Fruit fly (Drosophila melanogaster) whole organism, wandering third instar larva: Measurements from ENCODE around the gene CG16953.

Source experiments
- Abd-B ChIP-seq: fragments of >200 bp; optimal IDR thresholded peaks from 2 replicates; lab custom pipeline; 2017; ENCODE audit warnings: missing biosample characterization, missing genetic modification characterization
- CG32264 ChIP-seq: fragments of 200-800 bp; sonication (Bioruptor generic); optimal IDR thresholded peaks from 2 replicates; lab custom pipeline; 2016; ENCODE audit warnings: missing biosample characterization, missing genetic modification characterization
- CG9705 ChIP-seq: fragments of 200-800 bp; sonication (Bioruptor generic); optimal IDR thresholded peaks from 2 replicates; lab custom pipeline; 2018; ENCODE audit warnings: missing biosample characterization, mild to moderate bottlenecking, missing genetic modification characterization
- CrebA ChIP-seq: fragments of 200-800 bp; sonication (Bioruptor generic); optimal IDR thresholded peaks from 2 replicates; lab custom pipeline; 2016; ENCODE audit warnings: missing biosample characterization, mild to moderate bottlenecking, missing genetic modification characterization, borderline replicate concordance
- Dfd ChIP-seq: fragments of >200 bp; optimal IDR thresholded peaks from 2 replicates; lab custom pipeline; 2017; ENCODE audit warnings: missing biosample characterization, missing genetic modification characterization
- Dif ChIP-seq: fragments of 200-275, 200-300 bp; sonication (Bioruptor generic); optimal IDR thresholded peaks from 2 replicates; lab custom pipeline; 2018; ENCODE audit warnings: missing biosample characterization, missing genetic modification characterization; ENCODE audit not compliant: partially characterized antibody
- GATAd ChIP-seq: sonication (Bioruptor generic); optimal IDR thresholded peaks from 2 replicates; lab custom pipeline; 2016; ENCODE audit warnings: missing biosample characterization, missing genetic modification characterization
- HLH106 ChIP-seq: fragments of 200-800 bp; optimal IDR thresholded peaks from 3 replicates; lab custom pipeline; 2019; ENCODE audit warnings: missing biosample characterization, mild to moderate bottlenecking, missing genetic modification characterization, moderate library complexity
- Hr78 ChIP-seq: fragments of >200 bp; optimal IDR thresholded peaks from 2 replicates; lab custom pipeline; 2017; ENCODE audit warnings: missing biosample characterization, missing genetic modification characterization
- Hr83 ChIP-seq: fragments of 200-300 bp; sonication (Bioruptor generic); optimal IDR thresholded peaks from 2 replicates; lab custom pipeline; 2016; ENCODE audit warnings: missing biosample characterization, mild to moderate bottlenecking, missing genetic modification characterization, moderate library complexity; ENCODE audit not compliant: poor library complexity, severe bottlenecking
- Jra ChIP-seq: sonication (Bioruptor generic); optimal IDR thresholded peaks from 2 replicates; lab custom pipeline; 2016; ENCODE audit warnings: missing biosample characterization, missing genetic modification characterization
- Mio ChIP-seq: sonication (Bioruptor generic); optimal IDR thresholded peaks from 2 replicates; lab custom pipeline; 2016; ENCODE audit warnings: missing biosample characterization, missing genetic modification characterization
- Myc ChIP-seq: fragments of >200 bp; optimal IDR thresholded peaks from 2 replicates; lab custom pipeline; 2017
- Rel ChIP-seq, 2 experiments: fragments of 200-800 bp; sonication (Bioruptor generic) in 1 of 2; optimal IDR thresholded peaks; 2 replicates in 1 of 2; 3 replicates in 1 of 2; lab custom pipeline; 2016 to 2019; ENCODE audit warnings: mild to moderate bottlenecking in 2 of 2, missing biosample characterization in 2 of 2, missing genetic modification characterization in 2 of 2, moderate library complexity in 1 of 2
- Sp1 ChIP-seq: fragments of 200-800 bp; sonication (Bioruptor generic); optimal IDR thresholded peaks from 3 replicates; lab custom pipeline; 2019; ENCODE audit warnings: missing biosample characterization, mild to moderate bottlenecking, missing genetic modification characterization, moderate library complexity
- Vsx2 ChIP-seq: fragments of 200-300, 225-300 bp; sonication (Bioruptor generic); optimal IDR thresholded peaks from 2 replicates; lab custom pipeline; 2018; ENCODE audit warnings: missing biosample characterization, missing genetic modification characterization; ENCODE audit not compliant: partially characterized antibody
- br ChIP-seq: fragments of 200-800 bp; sonication (Bioruptor generic); optimal IDR thresholded peaks from 2 replicates; lab custom pipeline; 2016; ENCODE audit warnings: missing biosample characterization, missing genetic modification characterization
- dl ChIP-seq, 2 experiments: fragments of 175-275, 200-275 bp in 1 of 2; fragments of 200-275 bp in 1 of 2; sonication (Bioruptor generic); optimal IDR thresholded peaks; lab custom pipeline; 2018; ENCODE audit warnings: mild to moderate bottlenecking in 2 of 2, missing biosample characterization in 2 of 2, missing genetic modification characterization in 2 of 2, moderate library complexity in 2 of 2; ENCODE audit not compliant: partially characterized antibody in 2 of 2, insufficient read depth in 1 of 2
- dmrt93B ChIP-seq: fragments of 200-800 bp; sonication (Bioruptor generic); optimal IDR thresholded peaks from 2 replicates; lab custom pipeline; 2018; ENCODE audit warnings: missing biosample characterization, mild to moderate bottlenecking, missing genetic modification characterization
- dsf ChIP-seq: sonication (Bioruptor generic); optimal IDR thresholded peaks from 2 replicates; lab custom pipeline; 2016; ENCODE audit warnings: missing biosample characterization, missing genetic modification characterization, borderline replicate concordance
- ey ChIP-seq: fragments of 200-800 bp; sonication (Bioruptor generic); optimal IDR thresholded peaks from 2 replicates; lab custom pipeline; 2016; ENCODE audit warnings: missing biosample characterization, missing genetic modification characterization
- foxo ChIP-seq, 2 experiments: fragments of 200-800 bp; sonication (Bioruptor generic); optimal IDR thresholded peaks; 2 replicates in 1 of 2; 3 replicates in 1 of 2; lab custom pipeline; 2016 to 2017; ENCODE audit warnings: missing biosample characterization in 2 of 2, missing genetic modification characterization in 2 of 2
- fru ChIP-seq: fragments of 200-800 bp; sonication (Bioruptor generic); optimal IDR thresholded peaks from 3 replicates; lab custom pipeline; 2016; ENCODE audit warnings: missing biosample characterization, mild to moderate bottlenecking, missing genetic modification characterization
- h ChIP-seq: fragments of 200-800 bp; sonication (Bioruptor generic); optimal IDR thresholded peaks from 3 replicates; lab custom pipeline; 2016; ENCODE audit warnings: missing biosample characterization, mild to moderate bottlenecking, missing genetic modification characterization
- jim ChIP-seq: fragments of 175-275, 200-325 bp; sonication (Bioruptor generic); optimal IDR thresholded peaks from 2 replicates; lab custom pipeline; 2016; ENCODE audit warnings: missing biosample characterization, mild to moderate bottlenecking, missing genetic modification characterization
- lola ChIP-seq: fragments of >200 bp; optimal IDR thresholded peaks from 2 replicates; lab custom pipeline; 2017; ENCODE audit warnings: missing biosample characterization, missing genetic modification characterization
- pan ChIP-seq: fragments of >200 bp; optimal IDR thresholded peaks from 2 replicates; lab custom pipeline; 2017
- psq ChIP-seq: fragments of 200-800 bp; sonication (Bioruptor generic); optimal IDR thresholded peaks from 3 replicates; lab custom pipeline; 2017; ENCODE audit warnings: missing biosample characterization, mild to moderate bottlenecking, missing genetic modification characterization, moderate library complexity
- sage ChIP-seq: fragments of 200-800 bp; sonication (Bioruptor generic); optimal IDR thresholded peaks from 2 replicates; lab custom pipeline; 2016; ENCODE audit warnings: missing biosample characterization, mild to moderate bottlenecking, missing genetic modification characterization
- tai ChIP-seq: sonication (Bioruptor generic); optimal IDR thresholded peaks from 2 replicates; lab custom pipeline; 2016; ENCODE audit warnings: missing biosample characterization, missing genetic modification characterization
- usp ChIP-seq: fragments of >200 bp; optimal IDR thresholded peaks from 2 replicates; lab custom pipeline; 2017; ENCODE audit warnings: missing biosample characterization, missing genetic modification characterization
- woc ChIP-seq: sonication (Bioruptor generic); optimal IDR thresholded peaks from 2 replicates; lab custom pipeline; 2016; ENCODE audit warnings: missing biosample characterization, mild to moderate bottlenecking, missing genetic modification characterization

Gene CG16953

dm6 chr3R:20555023-20555422 is 30.6 kb downstream of the CG16953 start:
- TF ChIP-seq HLH106 (tag; lab: Kevin White, UChicago) (peak; percentile 23), Rel (GFP tag; optimal IDR thresholded peaks at IDR 0.05; lab: Kevin White, UChicago) (no peak), Rel (tag; optimal IDR thresholded peaks at IDR 0.05; lab: Kevin White, UChicago) (no peak), Dif (GFP tag; lab: Kevin White, UChicago) (no peak), GATAd (GFP tag; lab: Kevin White, UChicago) (no peak), Abd-B (GFP tag; lab: Kevin White, UChicago) (no peak), fru (GFP tag; lab: Kevin White, UChicago) (peak; percentile 60), Jra (no peak), br (GFP tag; lab: Kevin White, UChicago) (no peak), CrebA (no peak), h (GFP tag; lab: Kevin White, UChicago) (peak; percentile 59), ey (GFP tag; lab: Kevin White, UChicago) (no peak), foxo (GFP tag; optimal IDR thresholded peaks at IDR 0.05; lab: Kevin White, UChicago) (peak in 1 of 2 experiments; percentile 71), woc (peak; percentile 45)

dm6 chr3R:20554300-20554699 is 31.3 kb downstream of the CG16953 start, which contains the start of gene att-ORFB:
Gene att-ORFB (minus strand): TSS chr3R:20554400.
- TF ChIP-seq ey (GFP tag; lab: Kevin White, UChicago) (no peak), lola (GFP tag; lab: Kevin White, UChicago) (no peak), pan (no peak), dsf (GFP tag; lab: Kevin White, UChicago) (no peak), Hr83 (GFP tag; lab: Kevin White, UChicago) (no peak), Dif (GFP tag; lab: Kevin White, UChicago) (no peak), CG9705 (GFP tag; lab: Kevin White, UChicago) (no peak), usp (GFP tag; lab: Kevin White, UChicago) (no peak), woc (no peak), Rel (GFP tag; optimal IDR thresholded peaks at IDR 0.05; lab: Kevin White, UChicago) (no peak), Rel (tag; optimal IDR thresholded peaks at IDR 0.05; lab: Kevin White, UChicago) (no peak), Myc (no peak), HLH106 (tag; lab: Kevin White, UChicago) (no peak), Sp1 (GFP tag; lab: Kevin White, UChicago) (no peak), sage (GFP tag; lab: Kevin White, UChicago) (no peak), CG32264 (no peak), Vsx2 (GFP tag; lab: Kevin White, UChicago) (no peak), psq (GFP tag; lab: Kevin White, UChicago) (no peak), tai (GFP tag; lab: Kevin White, UChicago) (no peak), dmrt93B (GFP tag; lab: Kevin White, UChicago) (no peak), Hr78 (no peak)

DNA sequence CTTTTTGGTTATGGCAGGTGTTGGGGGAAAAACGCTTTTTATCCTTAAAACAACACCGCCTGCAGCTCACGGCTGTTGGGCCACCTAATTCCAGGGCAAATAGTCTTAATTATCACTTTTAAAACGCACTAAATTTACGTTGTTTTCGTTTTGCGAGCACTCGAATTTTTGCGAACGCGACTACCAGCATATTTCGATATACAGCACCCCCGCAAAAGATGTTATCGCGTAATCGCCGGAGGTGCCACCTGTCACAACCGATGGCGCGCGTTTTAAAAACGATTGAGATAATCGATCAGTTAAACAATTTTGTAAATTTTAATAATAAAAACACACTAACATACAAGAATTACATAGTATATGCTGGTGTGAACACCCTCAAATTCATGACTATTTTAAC is 33.5 kb downstream of the CG16953 start, which contains the start of gene Stat92E:
Stat92E (minus strand) TSS at position 219 of the 400 bp plus-strand sequence.
- peak in 1 of 2 experiments; percentile 6 for TF ChIP-seq dl (GFP tag; optimal IDR thresholded peaks at IDR 0.05; lab: Kevin White, UChicago; ENCODE audit: insufficient read depth in 1 of 2, partially characterized antibody in 2 of 2)
- TF ChIP-seq jim (GFP tag; lab: Kevin White, UChicago), result no peak
- TF ChIP-seq Hr83 (GFP tag; lab: Kevin White, UChicago), result no peak
- no peak for TF ChIP-seq HLH106 (tag; lab: Kevin White, UChicago)
- TF ChIP-seq Hr78, result no peak
- TF ChIP-seq Mio, result no peak
- no peak for TF ChIP-seq Dfd (GFP tag; lab: Kevin White, UChicago)
- no peak for TF ChIP-seq dmrt93B (GFP tag; lab: Kevin White, UChicago)
- TF ChIP-seq h (GFP tag; lab: Kevin White, UChicago), result peak; percentile 13
- no peak for TF ChIP-seq usp (GFP tag; lab: Kevin White, UChicago)

dm6 chr3R:20551487-20552079 is 34.0 kb downstream of the CG16953 start:
- TF ChIP-seq GATAd (GFP tag; lab: Kevin White, UChicago), result no peak
- no peak for TF ChIP-seq Rel (GFP tag; optimal IDR thresholded peaks at IDR 0.05; lab: Kevin White, UChicago)
- peak; percentile 98 for TF ChIP-seq Rel (tag; optimal IDR thresholded peaks at IDR 0.05; lab: Kevin White, UChicago)
